Worm (Caenorhabditis elegans) whole organism, dauer: ENCODE data around the gene F31D5.6.

Experiments used
- unc-62 ChIP-seq: sonication (generic microtip); optimal IDR thresholded peaks from 2 replicates; lab custom pipeline; 2017; ENCODE audit warnings: missing biosample characterization, missing genetic modification reagents, missing genetic modification characterization

F31D5.6 gene

DNA sequence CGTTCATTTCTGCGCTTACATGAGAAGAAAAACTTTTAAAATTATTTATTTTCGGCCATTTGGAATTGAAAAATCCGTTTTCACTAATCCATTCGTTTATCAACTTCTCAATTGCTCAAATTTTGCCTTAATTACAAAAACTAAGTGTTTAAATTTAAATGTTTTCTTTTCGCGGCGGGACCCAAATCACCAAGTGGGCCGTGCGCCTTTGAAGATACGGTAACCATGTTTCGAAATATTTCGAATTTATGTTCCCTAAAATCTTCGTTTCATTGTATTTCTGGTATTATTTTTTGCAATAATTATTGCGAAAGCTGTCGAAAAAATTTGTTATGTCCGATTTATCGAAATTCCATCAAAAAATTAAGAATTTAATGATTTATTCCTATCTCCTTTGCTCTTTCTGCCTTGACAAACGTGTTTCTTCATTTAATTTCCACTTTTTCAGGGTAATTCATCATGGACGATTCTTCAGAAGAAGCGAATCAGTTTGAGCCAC lies 17.1 kb downstream of the F31D5.6 start, which contains the start of gene C16A11.4:
Gene C16A11.4 (plus strand): TSS at position 449 of the 499 bp plus-strand sequence.
- TF ChIP-seq unc-62 (GFP tag; lab: Kevin White, UChicago) = no peak

- TF ChIP-seq unc-62 (GFP tag; lab: Kevin White, UChicago) = no peak
Observed at ce11 chrII:4228112-4228770, 18.7 kb downstream of the F31D5.6 start.

DNA sequence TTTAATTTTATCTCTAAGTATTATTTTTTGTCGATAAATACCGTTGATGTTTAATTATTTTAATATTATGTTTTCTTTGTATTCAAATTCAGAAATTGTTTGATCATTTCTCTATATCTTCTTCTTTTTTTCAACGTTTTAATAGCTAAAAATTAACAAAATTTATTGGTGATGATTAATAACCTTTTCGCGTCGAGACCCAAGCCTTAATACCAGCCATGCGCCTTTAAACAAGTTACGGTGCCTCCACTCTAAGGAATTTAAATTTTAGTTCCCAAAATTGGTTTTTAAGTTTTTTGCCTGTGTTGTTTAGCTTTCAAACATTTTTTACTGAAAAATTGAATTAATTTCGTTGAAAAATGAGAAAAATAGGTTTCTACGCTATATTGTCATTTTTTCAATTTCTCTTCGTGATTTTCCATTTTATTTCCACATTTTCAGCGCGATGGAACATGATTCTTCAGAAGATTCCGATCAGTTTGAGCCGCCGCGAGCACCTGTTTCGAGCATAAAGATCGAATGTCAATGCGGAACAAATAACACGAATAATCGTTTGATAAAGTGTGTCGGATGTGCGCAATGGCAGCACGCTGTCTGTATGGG lies 19.7 kb downstream of the F31D5.6 start, which contains the start of gene C16A11.3:
Gene C16A11.3 (plus strand): TSS at position 440 of the 603 bp plus-strand sequence.
- TF ChIP-seq unc-62 (GFP tag; lab: Kevin White, UChicago) = no peak

ce11 chrII:4230816-4231435 lies 21.4 kb downstream of the F31D5.6 start, which contains the start of gene C16A11.10:
Gene C16A11.10, plus strand, starts transcription at chrII:4231385.
- TF ChIP-seq unc-62 (GFP tag; lab: Kevin White, UChicago) = no peak

- no peak for TF ChIP-seq unc-62 (GFP tag; lab: Kevin White, UChicago)
Observed at ce11 chrII:4235959-4236358, 26.5 kb downstream of the F31D5.6 start, which contains the start of gene fbxc-43. Gene fbxc-43, minus strand, starts transcription at chrII:4235996.

DNA sequence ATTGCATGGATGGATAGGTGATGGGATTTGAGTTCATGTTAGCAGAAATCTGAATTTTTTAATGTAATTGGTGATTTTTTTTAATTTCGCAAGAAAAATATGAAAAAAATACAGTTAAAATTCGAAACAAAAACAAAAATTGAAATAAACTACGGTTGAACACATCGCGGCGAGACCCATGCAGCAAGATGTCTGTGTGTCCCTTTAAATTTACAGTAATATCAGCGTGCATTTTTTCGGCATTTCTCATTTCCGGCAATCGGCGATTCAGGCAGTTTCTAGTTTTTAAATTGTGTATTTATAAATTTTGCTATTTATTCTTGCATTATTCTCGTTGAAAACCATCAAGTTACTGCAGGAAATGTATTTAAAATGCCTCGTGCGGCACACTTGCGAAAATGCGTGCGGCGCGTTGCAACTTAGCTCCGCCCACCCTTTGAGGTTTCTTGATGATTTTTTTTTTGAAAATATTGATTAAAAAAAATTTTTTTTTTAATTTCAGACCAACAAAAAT lies 28.3 kb downstream of the F31D5.6 start, which contains the start of the genes fbxc-44 and C16A11.2:
Gene fbxc-44 (minus strand): TSS at position 51 of the 514 bp plus-strand sequence.
Gene C16A11.2 (plus strand): TSS at position 503 of the 514 bp plus-strand sequence.
- no peak for TF ChIP-seq unc-62 (GFP tag; lab: Kevin White, UChicago)

DNA sequence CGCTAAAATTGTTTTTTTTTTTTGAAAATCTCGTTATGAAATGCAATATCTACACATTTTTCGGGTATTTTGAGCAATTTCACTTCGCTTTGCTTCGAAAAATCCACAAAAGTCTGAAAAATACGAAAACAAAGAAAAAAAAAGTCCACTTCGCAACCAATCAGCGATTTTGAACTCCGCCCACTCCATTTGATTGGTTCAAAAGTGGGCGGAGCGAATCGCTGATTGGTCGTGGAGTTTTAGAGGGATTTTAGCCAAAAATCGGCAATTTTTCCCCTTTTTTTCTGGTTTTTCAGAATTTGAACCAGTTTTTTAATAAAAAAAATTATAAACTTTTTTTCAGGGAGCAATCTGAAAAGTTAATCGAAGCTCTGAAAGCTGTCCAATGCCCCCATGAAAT lies 29.5 kb downstream of the F31D5.6 start:
- TF ChIP-seq unc-62 (GFP tag; lab: Kevin White, UChicago) = no peak

- no peak for TF ChIP-seq unc-62 (GFP tag; lab: Kevin White, UChicago)
Observed at ce11 chrII:4244959-4245358, 35.5 kb downstream of the F31D5.6 start.

- TF ChIP-seq unc-62 (GFP tag; lab: Kevin White, UChicago) = no peak
Observed at ce11 chrII:4246897-4247296, 37.4 kb downstream of the F31D5.6 start, which contains the start of gene gpa-11. Gene gpa-11, plus strand, starts transcription at chrII:4247197.

DNA sequence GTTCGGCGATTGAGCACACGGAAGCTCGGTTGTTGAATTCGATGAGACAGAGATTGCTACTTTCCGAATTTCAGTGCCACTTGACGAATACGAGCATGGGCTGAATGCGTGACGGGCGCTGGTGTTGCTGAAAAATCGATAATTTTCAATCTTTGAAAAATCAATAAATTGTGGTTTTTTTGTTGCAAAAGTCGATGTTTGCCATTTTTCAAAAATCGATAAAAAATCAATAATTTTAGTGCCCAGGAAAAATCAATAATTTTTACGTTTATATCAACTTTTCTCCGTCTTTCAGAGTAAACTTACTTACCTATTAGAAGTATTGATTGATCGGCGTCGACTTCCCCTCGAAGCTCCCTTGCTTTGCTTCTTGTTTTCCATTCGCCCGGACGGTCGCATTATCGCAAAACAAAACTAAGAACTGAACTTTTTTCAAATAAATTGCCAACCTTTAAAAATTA lies 47.1 kb downstream of the F31D5.6 start, which contains the start of gene C16A11.7:
Gene C16A11.7 (minus strand): TSS at position 411 of the 461 bp plus-strand sequence.
- TF ChIP-seq unc-62 (GFP tag; lab: Kevin White, UChicago) = no peak

ce11 chrII:4258683-4259082 lies 49.2 kb downstream of the F31D5.6 start, which contains the start of gene clec-135:
Gene clec-135, minus strand, starts transcription at chrII:4258783.
- TF ChIP-seq unc-62 (GFP tag; lab: Kevin White, UChicago) = no peak
